Worm (Caenorhabditis elegans) whole organism, early embryonic: ENCODE data around the gene C37C3.1.

ENCODE experiments used
- B0310.2 ChIP-seq: sonication (generic microtip); optimal IDR thresholded peaks from 2 replicates; lab custom pipeline; 2016; ENCODE audit warnings: mild to moderate bottlenecking, missing genetic modification characterization, missing compliant biosample characterization
- F13C5.2 ChIP-seq: sonication (generic microtip); optimal IDR thresholded peaks from 2 replicates; lab custom pipeline; 2017; ENCODE audit warnings: mild to moderate bottlenecking, missing genetic modification characterization, inconsistent platforms, missing compliant biosample characterization
- aly-1 ChIP-seq: sonication (generic microtip); optimal IDR thresholded peaks from 2 replicates; lab custom pipeline; 2016; ENCODE audit warnings: missing genetic modification characterization, missing compliant biosample characterization
- ama-1 ChIP-seq: fragments of 150-350 bp; optimal IDR thresholded peaks from 2 replicates; lab custom pipeline; 2014
- ceh-13 ChIP-seq: fragments of 200-800 bp; sonication (Bioruptor generic); optimal IDR thresholded peaks from 2 replicates; lab custom pipeline; 2018; ENCODE audit warnings: mild to moderate bottlenecking, missing genetic modification characterization, missing compliant biosample characterization
- ceh-36 ChIP-seq: sonication (generic microtip); optimal IDR thresholded peaks from 2 replicates; lab custom pipeline; 2016; ENCODE audit warnings: missing genetic modification characterization, inconsistent platforms, missing compliant biosample characterization
- ets-7 ChIP-seq: sonication (generic microtip); optimal IDR thresholded peaks from 2 replicates; lab custom pipeline; 2016; ENCODE audit warnings: missing genotype, missing genetic modification characterization, missing compliant biosample characterization
- flt-1 ChIP-seq: fragments of 200-800 bp; sonication (Bioruptor generic); IDR thresholded peaks from 2 replicates; pipeline ENCODE4 v1.3.6; 2022; ENCODE audit warnings: missing genetic modification characterization, missing compliant biosample characterization
- hmbx-1 ChIP-seq: sonication (generic microtip); optimal IDR thresholded peaks from 2 replicates; lab custom pipeline; 2016; ENCODE audit warnings: mild to moderate bottlenecking, missing genetic modification characterization, missing compliant biosample characterization
- hmg-4 ChIP-seq: fragments of 200-800 bp; sonication (Bioruptor generic); optimal IDR thresholded peaks from 2 replicates; lab custom pipeline; 2018; ENCODE audit warnings: mild to moderate bottlenecking, missing genetic modification characterization, missing compliant biosample characterization
- hnd-1 ChIP-seq: sonication (generic microtip); optimal IDR thresholded peaks from 2 replicates; lab custom pipeline; 2016; ENCODE audit warnings: missing genetic modification characterization, missing compliant biosample characterization
- pes-1 ChIP-seq: fragments of 200-800 bp; sonication (Bioruptor generic); IDR thresholded peaks from 2 replicates; pipeline ENCODE4 v1.3.6; 2022; ENCODE audit warnings: missing genetic modification reagents, missing genetic modification characterization, missing compliant biosample characterization
- scrt-1 ChIP-seq: fragments of 200-800 bp; sonication (Bioruptor generic); IDR thresholded peaks from 2 replicates; pipeline ENCODE4 v1.3.6; 2022; ENCODE audit warnings: missing genetic modification characterization, missing compliant biosample characterization
- sea-1 ChIP-seq: fragments of 200-800 bp; sonication (Bioruptor generic); conservative IDR thresholded peaks from 2 replicates; pipeline ENCODE4 v1.3.6; 2022; ENCODE audit warnings: missing genetic modification characterization, missing compliant biosample characterization
- tbx-11 ChIP-seq: fragments of 200-800 bp; sonication (Bioruptor generic); IDR thresholded peaks from 2 replicates; pipeline ENCODE4 v1.3.6; 2022; ENCODE audit warnings: missing genetic modification characterization, missing compliant biosample characterization
- tbx-37 ChIP-seq: fragments of 200-800 bp; sonication (Bioruptor generic); conservative IDR thresholded peaks from 2 replicates; pipeline ENCODE4 v1.3.6; 2022; ENCODE audit warnings: missing genetic modification reagents, missing genetic modification characterization, missing compliant biosample characterization
- tra-4 ChIP-seq: sonication (generic microtip); optimal IDR thresholded peaks from 2 replicates; lab custom pipeline; 2017; ENCODE audit warnings: missing genetic modification characterization, missing compliant biosample characterization

Gene C37C3.1

ce11 chrV:7872945-7873344 lies 15.2 kb downstream of the C37C3.1 start:
- TF ChIP-seq ama-1 (lab: Kevin White, UChicago) = no peak
- no peak for TF ChIP-seq tbx-37 (GFP tag; lab: Robert Waterston, UW)
- TF ChIP-seq tra-4 = no peak
- TF ChIP-seq pes-1 (GFP tag; lab: Robert Waterston, UW) = no peak
- no peak for TF ChIP-seq ets-7 (tag; lab: Kevin White, UChicago)
- TF ChIP-seq aly-1 (tag; lab: Kevin White, UChicago) = no peak
- TF ChIP-seq hmbx-1 (tag; lab: Kevin White, UChicago) = no peak
- no peak for TF ChIP-seq F13C5.2 (tag; lab: Kevin White, UChicago)
- TF ChIP-seq ceh-36 (tag; lab: Kevin White, UChicago) = no peak
- TF ChIP-seq hnd-1 (tag; lab: Kevin White, UChicago) = no peak
- no peak for TF ChIP-seq ceh-13 (GFP tag; lab: Kevin White, UChicago)
- TF ChIP-seq scrt-1 (GFP tag; lab: Robert Waterston, UW) = no peak
- no peak for TF ChIP-seq sea-1
- no peak for TF ChIP-seq hmg-4 (GFP tag; lab: Kevin White, UChicago)
- no peak for TF ChIP-seq B0310.2 (tag; lab: Kevin White, UChicago)

ce11 chrV:7875456-7875855 lies 17.7 kb downstream of the C37C3.1 start, which contains the start of gene F40A3.4:
TSS of gene F40A3.4 (plus strand) at chrV:7875756.
- TF ChIP-seq scrt-1 (GFP tag; lab: Robert Waterston, UW) (no peak), hmg-4 (GFP tag; lab: Kevin White, UChicago) (no peak), F13C5.2 (tag; lab: Kevin White, UChicago) (no peak), aly-1 (tag; lab: Kevin White, UChicago) (no peak), ama-1 (lab: Kevin White, UChicago) (no peak), pes-1 (GFP tag; lab: Robert Waterston, UW) (no peak), ceh-13 (GFP tag; lab: Kevin White, UChicago) (no peak), ceh-36 (tag; lab: Kevin White, UChicago) (no peak), B0310.2 (tag; lab: Kevin White, UChicago) (no peak), hmbx-1 (tag; lab: Kevin White, UChicago) (no peak)

- no peak for TF ChIP-seq sea-1
- TF ChIP-seq scrt-1 (GFP tag; lab: Robert Waterston, UW) = no peak
- no peak for TF ChIP-seq tbx-37 (GFP tag; lab: Robert Waterston, UW)
- no peak for TF ChIP-seq hmg-4 (GFP tag; lab: Kevin White, UChicago)
- TF ChIP-seq tra-4 = no peak
Measured at ce11 chrV:7876881-7877475, 19.2 kb downstream of the C37C3.1 start, which contains the start of gene F40A3.3. TSS of gene F40A3.3 (plus strand) at chrV:7877444.

ce11 chrV:7878411-7878964 lies 20.7 kb downstream of the C37C3.1 start, which contains the start of gene F40A3.2:
TSS of gene F40A3.2 (plus strand) at chrV:7878914.
- TF ChIP-seq scrt-1 (GFP tag; lab: Robert Waterston, UW) (no peak), hmg-4 (GFP tag; lab: Kevin White, UChicago) (no peak), aly-1 (tag; lab: Kevin White, UChicago) (no peak), F13C5.2 (tag; lab: Kevin White, UChicago) (no peak), B0310.2 (tag; lab: Kevin White, UChicago) (no peak), ets-7 (tag; lab: Kevin White, UChicago) (no peak), hmbx-1 (tag; lab: Kevin White, UChicago) (no peak), sea-1 (no peak), tbx-37 (GFP tag; lab: Robert Waterston, UW) (no peak)

ce11 chrV:7884441-7884840 lies 26.7 kb downstream of the C37C3.1 start:
- no peak for TF ChIP-seq tbx-37 (GFP tag; lab: Robert Waterston, UW)
- TF ChIP-seq tra-4 = no peak
- no peak for TF ChIP-seq tbx-11
- no peak for TF ChIP-seq scrt-1 (GFP tag; lab: Robert Waterston, UW)
- no peak for TF ChIP-seq hmg-4 (GFP tag; lab: Kevin White, UChicago)
- TF ChIP-seq ama-1 (lab: Kevin White, UChicago) = no peak
- no peak for TF ChIP-seq ceh-13 (GFP tag; lab: Kevin White, UChicago)
- TF ChIP-seq pes-1 (GFP tag; lab: Robert Waterston, UW) = no peak
- TF ChIP-seq hmbx-1 (tag; lab: Kevin White, UChicago) = no peak
- no peak for TF ChIP-seq hnd-1 (tag; lab: Kevin White, UChicago)
- no peak for TF ChIP-seq ceh-36 (tag; lab: Kevin White, UChicago)
- no peak for TF ChIP-seq sea-1
- no peak for TF ChIP-seq B0310.2 (tag; lab: Kevin White, UChicago)
- TF ChIP-seq ets-7 (tag; lab: Kevin White, UChicago) = no peak
- no peak for TF ChIP-seq flt-1 (GFP tag; lab: Robert Waterston, UW)
- TF ChIP-seq aly-1 (tag; lab: Kevin White, UChicago) = no peak
- TF ChIP-seq F13C5.2 (tag; lab: Kevin White, UChicago) = no peak

ce11 chrV:7888036-7888435 lies 30.3 kb downstream of the C37C3.1 start:
- no peak for TF ChIP-seq pes-1 (GFP tag; lab: Robert Waterston, UW)

ce11 chrV:7891230-7891629 lies 33.5 kb downstream of the C37C3.1 start, which contains the start of gene F40A3.1:
TSS of gene F40A3.1 (plus strand) at chrV:7891530.
- TF ChIP-seq aly-1 (tag; lab: Kevin White, UChicago) (no peak), scrt-1 (GFP tag; lab: Robert Waterston, UW) (no peak), tbx-37 (GFP tag; lab: Robert Waterston, UW) (no peak), ceh-36 (tag; lab: Kevin White, UChicago) (no peak), sea-1 (no peak), tra-4 (no peak), flt-1 (GFP tag; lab: Robert Waterston, UW) (no peak), ama-1 (lab: Kevin White, UChicago) (no peak), pes-1 (GFP tag; lab: Robert Waterston, UW) (no peak), hnd-1 (tag; lab: Kevin White, UChicago) (no peak), ets-7 (tag; lab: Kevin White, UChicago) (no peak), ceh-13 (GFP tag; lab: Kevin White, UChicago) (no peak), hmbx-1 (tag; lab: Kevin White, UChicago) (no peak), F13C5.2 (tag; lab: Kevin White, UChicago) (no peak), tbx-11 (no peak)
